Worm (Caenorhabditis elegans) whole organism, L1 larva: Measurements from ENCODE around the gene F26F2.4.
"Not testable (repeated sequence)": the region's sequence is repeated elsewhere in the genome, so short reads cannot be mapped to it uniquely, and the experiment has no call there.

Experiments used
- C04F5.9 ChIP-seq: sonication (generic microtip); optimal IDR thresholded peaks from 2 replicates; lab custom pipeline; 2016; ENCODE audit warnings: missing genetic modification characterization, missing compliant biosample characterization
- C34B4.2 ChIP-seq: sonication (generic microtip); optimal IDR thresholded peaks from 2 replicates; lab custom pipeline; 2017; ENCODE audit warnings: mild to moderate bottlenecking, missing genetic modification characterization, missing compliant biosample characterization
- aly-2 ChIP-seq: fragments of 150-350 bp; optimal IDR thresholded peaks from 2 replicates; lab custom pipeline; 2014; ENCODE audit warnings: missing biosample characterization, missing genetic modification characterization
- ama-1 ChIP-seq: fragments of 150-350 bp; optimal IDR thresholded peaks from 2 replicates; lab custom pipeline; 2014
- blmp-1 ChIP-seq: fragments of 150-350 bp; optimal IDR thresholded peaks from 2 replicates; lab custom pipeline; 2014; ENCODE audit warnings: missing biosample characterization, missing genetic modification characterization
- ceh-63 ChIP-seq: fragments of 200-800 bp; sonication (Bioruptor generic); optimal IDR thresholded peaks from 2 replicates; lab custom pipeline; 2018; ENCODE audit warnings: mild to moderate bottlenecking, missing genetic modification characterization, missing compliant biosample characterization
- ceh-8 ChIP-seq: fragments of 200-800 bp; sonication (Bioruptor generic); optimal IDR thresholded peaks from 2 replicates; lab custom pipeline; 2018; ENCODE audit warnings: mild to moderate bottlenecking, missing genetic modification characterization, moderate library complexity, missing compliant biosample characterization
- dpl-1 ChIP-seq, 3 experiments: fragments of 150-350 bp in 2 of 3; sonication (generic microtip) in 1 of 3; optimal IDR thresholded peaks; 2 replicates each; lab custom pipeline; 2014 to 2017; ENCODE audit warnings: missing biosample characterization in 3 of 3, missing genetic modification characterization in 3 of 3, missing genetic modification reagents in 3 of 3
- efl-3 ChIP-seq: fragments of 200-800 bp; sonication (Bioruptor generic); optimal IDR thresholded peaks from 2 replicates; lab custom pipeline; 2018; ENCODE audit warnings: mild to moderate bottlenecking, missing genetic modification characterization, missing compliant biosample characterization
- elt-2 ChIP-seq: sonication (generic microtip); optimal IDR thresholded peaks from 2 replicates; lab custom pipeline; 2016; ENCODE audit warnings: missing genetic modification characterization, mild to moderate bottlenecking, inconsistent platforms, missing compliant biosample characterization, missing genetic modification reagents
- elt-3 ChIP-seq, 6 experiments: fragments of 150-350 bp in 1 of 6; sonication (generic microtip); optimal IDR thresholded peaks; 2 replicates each; lab custom pipeline; 2017 to 2018; ENCODE audit warnings: missing biosample characterization in 6 of 6, missing genetic modification characterization in 6 of 6, inconsistent platforms in 1 of 6
- fkh-10 ChIP-seq: sonication (generic microtip); optimal IDR thresholded peaks from 2 replicates; lab custom pipeline; 2017; ENCODE audit warnings: missing biosample characterization, missing genetic modification reagents, missing genetic modification characterization
- fkh-4 ChIP-seq: sonication (generic microtip); optimal IDR thresholded peaks from 2 replicates; lab custom pipeline; 2016; ENCODE audit warnings: missing compliant biosample characterization, missing genetic modification characterization, borderline replicate concordance
- fkh-8 ChIP-seq: sonication (generic microtip); optimal IDR thresholded peaks from 2 replicates; lab custom pipeline; 2016; ENCODE audit warnings: mild to moderate bottlenecking, missing genetic modification characterization, missing compliant biosample characterization
- fos-1 ChIP-seq: fragments of 150-350 bp; optimal IDR thresholded peaks from 2 replicates; lab custom pipeline; 2014; ENCODE audit warnings: missing biosample characterization, missing genetic modification characterization
- grh-1 ChIP-seq: fragments of 200-800 bp; sonication (Bioruptor generic); IDR thresholded peaks from 2 replicates; pipeline ENCODE4 v1.3.6; 2022; ENCODE audit warnings: missing genetic modification reagents, missing genetic modification characterization, missing compliant biosample characterization
- hpl-2 ChIP-seq: fragments of 150-350 bp; optimal IDR thresholded peaks from 2 replicates; lab custom pipeline; 2014; ENCODE audit warnings: missing biosample characterization, missing genetic modification reagents, missing genetic modification characterization
- jun-1 ChIP-seq: fragments of 150-350 bp; optimal IDR thresholded peaks from 2 replicates; lab custom pipeline; 2014; ENCODE audit warnings: missing biosample characterization, missing genetic modification reagents, missing genetic modification characterization
- lin-13 ChIP-seq: fragments of 150-350 bp; optimal IDR thresholded peaks from 2 replicates; lab custom pipeline; 2014; ENCODE audit warnings: missing biosample characterization, missing genetic modification reagents, missing genetic modification characterization
- lin-14 ChIP-seq: fragments of 200-800 bp; sonication (Bioruptor generic); optimal IDR thresholded peaks from 2 replicates; lab custom pipeline; 2018; ENCODE audit warnings: mild to moderate bottlenecking, missing genetic modification characterization, moderate library complexity, missing compliant biosample characterization
- lsy-2 ChIP-seq, 2 experiments: fragments of 150-350 bp; optimal IDR thresholded peaks; 2 replicates each; lab custom pipeline; 2014; ENCODE audit warnings: missing biosample characterization in 2 of 2, missing genetic modification characterization in 2 of 2
- mef-2 ChIP-seq: fragments of 150-350 bp; optimal IDR thresholded peaks from 2 replicates; lab custom pipeline; 2014; ENCODE audit warnings: missing biosample characterization, missing genetic modification characterization
- mep-1 ChIP-seq: fragments of 150-350 bp; optimal IDR thresholded peaks from 2 replicates; lab custom pipeline; 2014; ENCODE audit warnings: missing biosample characterization, missing genetic modification characterization
- nhr-19 ChIP-seq: fragments of 200-800 bp; sonication (Bioruptor generic); conservative IDR thresholded peaks from 2 replicates; pipeline ENCODE4 v1.3.6; 2022; ENCODE audit warnings: missing genetic modification characterization, missing compliant biosample characterization
- nhr-20 ChIP-seq: sonication (generic microtip); optimal IDR thresholded peaks from 2 replicates; lab custom pipeline; 2016; ENCODE audit warnings: mild to moderate bottlenecking, missing genetic modification characterization, missing compliant biosample characterization
- nhr-237 ChIP-seq: fragments of 150-350 bp; optimal IDR thresholded peaks from 2 replicates; lab custom pipeline; 2014; ENCODE audit warnings: missing biosample characterization, missing genetic modification characterization
- nhr-71 ChIP-seq: sonication (generic microtip); optimal IDR thresholded peaks from 2 replicates; lab custom pipeline; 2016; ENCODE audit warnings: mild to moderate bottlenecking, missing genetic modification characterization, moderate library complexity, missing compliant biosample characterization
- nhr-77 ChIP-seq: fragments of 150-350 bp; optimal IDR thresholded peaks from 2 replicates; lab custom pipeline; 2014; ENCODE audit warnings: missing biosample characterization, missing genetic modification characterization
- nhr-84 ChIP-seq: sonication (generic microtip); optimal IDR thresholded peaks from 2 replicates; lab custom pipeline; 2017; ENCODE audit warnings: missing biosample characterization, missing genetic modification characterization
- nhr-90 ChIP-seq: sonication (generic microtip); optimal IDR thresholded peaks from 2 replicates; lab custom pipeline; 2016; ENCODE audit warnings: mild to moderate bottlenecking, missing genetic modification characterization, missing compliant biosample characterization; ENCODE audit not compliant: poor library complexity
- pax-3 ChIP-seq: fragments of 200-800 bp; sonication (Bioruptor generic); optimal IDR thresholded peaks from 2 replicates; lab custom pipeline; 2018; ENCODE audit warnings: mild to moderate bottlenecking, missing genetic modification characterization, moderate library complexity, missing compliant biosample characterization
- pqm-1 ChIP-seq: sonication (generic microtip); optimal IDR thresholded peaks from 3 replicates; lab custom pipeline; 2017; ENCODE audit warnings: missing biosample characterization, missing genetic modification characterization
- rnt-1 ChIP-seq: sonication (generic microtip); optimal IDR thresholded peaks from 2 replicates; lab custom pipeline; 2016; ENCODE audit warnings: mild to moderate bottlenecking, missing genetic modification characterization, moderate library complexity, missing compliant biosample characterization
- skn-1 ChIP-seq: fragments of 150-350 bp; optimal IDR thresholded peaks from 2 replicates; lab custom pipeline; 2014; ENCODE audit warnings: missing biosample characterization, missing genetic modification characterization
- snpc-4 ChIP-seq: fragments of 150-350 bp; optimal IDR thresholded peaks from 2 replicates; lab custom pipeline; 2014; ENCODE audit warnings: missing biosample characterization, missing genetic modification characterization
- sptf-1 ChIP-seq: fragments of 150-350 bp; optimal IDR thresholded peaks from 2 replicates; lab custom pipeline; 2014; ENCODE audit warnings: missing biosample characterization, missing genetic modification characterization
- sup-37 ChIP-seq: fragments of 200-800 bp; sonication (Bioruptor generic); optimal IDR thresholded peaks from 2 replicates; lab custom pipeline; 2018; ENCODE audit warnings: mild to moderate bottlenecking, missing genetic modification characterization, missing compliant biosample characterization
- swsn-7 ChIP-seq: sonication (generic microtip); optimal IDR thresholded peaks from 2 replicates; lab custom pipeline; 2016; ENCODE audit warnings: missing genetic modification characterization, missing compliant biosample characterization
- tbx-2 ChIP-seq: sonication (generic microtip); optimal IDR thresholded peaks from 2 replicates; lab custom pipeline; 2016; ENCODE audit warnings: missing genetic modification characterization, missing compliant biosample characterization
- tlp-1 ChIP-seq: fragments of 150-350 bp; optimal IDR thresholded peaks from 2 replicates; lab custom pipeline; 2014; ENCODE audit warnings: missing biosample characterization, missing genetic modification characterization
- unc-130 ChIP-seq: fragments of 150-350 bp; optimal IDR thresholded peaks from 2 replicates; lab custom pipeline; 2017; ENCODE audit warnings: missing biosample characterization, missing genetic modification characterization, inconsistent platforms
- unc-86 ChIP-seq: sonication (generic microtip); optimal IDR thresholded peaks from 2 replicates; lab custom pipeline; 2016; ENCODE audit warnings: missing genetic modification characterization, missing compliant biosample characterization
- xbp-1 ChIP-seq: sonication (generic microtip); optimal IDR thresholded peaks from 2 replicates; lab custom pipeline; 2016; ENCODE audit warnings: missing genetic modification characterization, missing compliant biosample characterization
- ztf-11 ChIP-seq, 2 experiments: sonication (generic microtip); optimal IDR thresholded peaks; 2 replicates each; lab custom pipeline; 2016 to 2017; ENCODE audit warnings: missing genetic modification characterization in 2 of 2, missing biosample characterization in 1 of 2, missing compliant biosample characterization in 1 of 2
- ztf-4 ChIP-seq: fragments of 150-350 bp; optimal IDR thresholded peaks from 2 replicates; lab custom pipeline; 2014; ENCODE audit warnings: missing biosample characterization, missing genetic modification characterization

The F26F2.4 gene

DNA sequence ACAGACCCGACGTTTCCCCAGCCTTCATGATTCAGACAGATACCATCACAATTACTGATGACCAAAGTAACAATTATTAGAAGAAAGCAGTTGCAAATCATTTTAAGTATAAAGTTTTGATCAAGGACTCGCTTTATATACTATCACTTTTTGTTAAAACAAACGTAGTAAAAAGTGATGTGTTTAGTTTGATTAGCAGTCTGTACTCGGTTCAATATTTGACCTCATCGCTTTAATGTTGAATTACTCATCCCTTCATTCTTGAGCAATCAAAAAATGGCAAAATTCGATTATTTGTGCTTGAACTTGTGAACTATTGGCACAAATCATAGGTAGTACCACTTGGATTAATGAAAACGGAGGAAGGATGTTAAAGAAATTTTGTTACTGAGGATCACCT is 10.8 kb upstream of the F26F2.4 start, which contains the start of gene abf-4:
Gene abf-4, minus strand, starts transcription at position 101 of the 400 bp plus-strand sequence.
- TF ChIP-seq mef-2 (tag; lab: Kevin White, UChicago) (no peak), grh-1 (GFP tag; lab: Robert Waterston, UW) (no peak), fos-1 (no peak), ceh-8 (GFP tag; lab: Kevin White, UChicago) (no peak), efl-3 (GFP tag; lab: Kevin White, UChicago) (no peak), jun-1 (tag; lab: Kevin White, UChicago) (no peak), mep-1 (tag; lab: Kevin White, UChicago) (no peak), aly-2 (tag; lab: Kevin White, UChicago) (no peak), elt-3 (tag; optimal IDR thresholded peaks at IDR 0.05; lab: Kevin White, UChicago) (no peak), rnt-1 (no peak), hpl-2 (GFP tag; lab: Kevin White, UChicago) (no peak), tlp-1 (no peak), nhr-19 (GFP tag; lab: Robert Waterston, UW) (no peak), pqm-1 (tag; lab: Kevin White, UChicago) (no peak), fkh-4 (tag; lab: Kevin White, UChicago) (no peak), nhr-237 (no peak), blmp-1 (tag; lab: Kevin White, UChicago) (no peak)

DNA sequence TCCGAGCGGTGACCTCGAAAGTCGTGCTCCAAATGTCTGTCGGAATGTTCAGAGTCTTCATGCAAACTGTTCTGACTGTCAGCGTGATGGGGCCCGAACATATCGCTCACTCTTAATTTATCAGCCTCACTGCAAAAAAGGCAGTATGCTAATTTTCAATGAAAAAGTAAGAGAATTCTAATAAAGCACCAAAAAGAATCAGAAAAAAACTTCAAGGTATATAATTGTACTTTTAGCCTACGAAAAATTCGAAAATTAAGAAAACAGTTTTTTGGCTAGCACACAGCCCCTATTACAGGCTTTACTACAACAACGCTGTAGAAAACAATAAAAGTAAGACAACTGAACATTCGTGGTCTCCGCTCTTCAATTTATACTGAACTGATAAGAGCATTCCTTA is 7.3 kb upstream of the F26F2.4 start, which contains the start of gene F26F2.1:
Gene F26F2.1, minus strand, starts transcription at position 101 of the 400 bp plus-strand sequence.
- TF ChIP-seq ztf-4 (no peak), nhr-84 (no peak), unc-130 (tag; lab: Kevin White, UChicago) (no peak), lin-14 (GFP tag; lab: Kevin White, UChicago) (no peak), grh-1 (GFP tag; lab: Robert Waterston, UW) (no peak), pax-3 (no peak), xbp-1 (tag; lab: Kevin White, UChicago) (no peak), sptf-1 (no peak), aly-2 (tag; lab: Kevin White, UChicago) (no peak), C34B4.2 (tag; lab: Kevin White, UChicago) (no peak), fkh-10 (no peak), nhr-77 (tag; lab: Kevin White, UChicago) (no peak), nhr-90 (tag; lab: Kevin White, UChicago) (no peak), tbx-2 (tag; lab: Kevin White, UChicago) (no peak)

DNA sequence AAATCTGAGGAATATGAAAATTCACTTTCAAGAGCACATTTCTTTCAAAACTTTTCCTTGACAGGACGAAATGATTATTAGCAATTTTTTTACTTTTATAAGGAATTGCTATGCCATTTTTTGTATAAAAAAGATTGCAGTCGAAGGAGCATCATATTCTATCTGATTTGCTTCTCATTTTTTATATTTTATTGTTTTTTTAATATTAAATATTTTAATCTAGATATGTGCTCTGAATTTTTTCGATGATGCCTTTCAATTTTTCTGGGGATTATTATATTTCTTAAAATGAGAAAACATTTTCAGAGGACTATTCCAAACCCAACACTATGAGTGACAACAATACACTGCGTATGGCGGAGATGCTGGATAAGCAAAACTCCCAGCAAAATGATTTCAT is 5.0 kb upstream of the F26F2.4 start, which contains the start of gene F26F2.13:
Gene F26F2.13, plus strand, starts transcription at position 301 of the 400 bp plus-strand sequence.
- not testable (repeated sequence) for TF ChIP-seq ztf-11 (tag; optimal IDR thresholded peaks at IDR 0.05; lab: Kevin White, UChicago); skn-1 (tag; lab: Kevin White, UChicago); elt-2 (tag; lab: Kevin White, UChicago)

DNA sequence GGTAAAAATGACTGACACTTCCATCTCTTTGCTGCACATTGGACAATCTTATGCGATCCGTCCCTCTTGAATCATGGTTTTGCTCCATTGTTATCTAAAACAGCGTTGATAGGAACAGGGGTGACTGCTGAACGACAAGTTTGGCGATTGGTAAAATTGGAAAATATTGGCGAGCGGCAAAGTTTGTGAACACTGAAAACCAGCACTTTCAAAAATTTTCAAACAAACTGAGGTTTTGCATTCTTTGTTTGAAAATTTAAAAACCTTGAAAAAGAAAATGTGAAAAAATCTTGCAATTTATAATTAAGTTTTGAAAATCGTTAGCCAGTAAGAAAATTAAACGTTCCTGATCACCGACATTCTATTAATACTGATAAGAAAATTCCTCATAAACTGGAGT is 2.6 kb upstream of the F26F2.4 start, which contains the start of gene F26F2.3:
Gene F26F2.3, minus strand, starts transcription at position 101 of the 400 bp plus-strand sequence.
- TF ChIP-seq sup-37 (GFP tag; lab: Kevin White, UChicago) (no peak), ceh-63 (no peak), nhr-71 (no peak), nhr-84 (no peak)
- TF ChIP-seq, all 84 proteins: peak for 0

DNA sequence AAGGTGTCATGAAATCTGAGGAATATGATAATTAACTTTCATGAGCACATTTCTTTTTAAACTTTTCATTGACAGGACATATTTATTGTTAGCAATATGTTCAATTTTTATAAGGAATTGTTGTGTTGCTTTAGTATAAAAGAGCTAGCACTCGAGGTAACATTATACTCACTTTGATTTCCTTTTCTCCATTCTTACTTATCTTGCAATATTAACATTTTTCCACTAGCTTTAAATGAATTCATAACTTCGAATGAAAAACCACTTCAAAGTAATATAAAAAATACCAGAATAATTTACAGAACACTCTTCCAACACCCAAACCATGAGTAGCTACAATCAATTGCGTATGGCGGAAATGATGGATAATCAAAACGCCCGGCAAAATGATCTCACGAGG is 4.3 kb downstream of the F26F2.4 start, which contains the start of gene F26F2.5:
Gene F26F2.5, plus strand, starts transcription at position 301 of the 400 bp plus-strand sequence.
- TF ChIP-seq fkh-10: no peak
- TF ChIP-seq unc-130 (tag; lab: Kevin White, UChicago): no peak
- TF ChIP-seq lin-13 (GFP tag; lab: Kevin White, UChicago): no peak
- TF ChIP-seq xbp-1 (tag; lab: Kevin White, UChicago): no peak
- TF ChIP-seq aly-2 (tag; lab: Kevin White, UChicago): no peak
- no peak for TF ChIP-seq swsn-7
- no peak for TF ChIP-seq unc-86 (tag; lab: Kevin White, UChicago)
- TF ChIP-seq dpl-1 (GFP tag; optimal IDR thresholded peaks at IDR 0.05; lab: Kevin White, UChicago): no peak
- TF ChIP-seq blmp-1 (tag; lab: Kevin White, UChicago): no peak
- no peak for TF ChIP-seq lsy-2 (tag; optimal IDR thresholded peaks at IDR 0.05; lab: Kevin White, UChicago)
- TF ChIP-seq grh-1 (GFP tag; lab: Robert Waterston, UW): no peak
- no peak for TF ChIP-seq snpc-4 (tag; lab: Kevin White, UChicago)
- TF ChIP-seq lin-14 (GFP tag; lab: Kevin White, UChicago): no peak
- TF ChIP-seq nhr-20 (tag; lab: Kevin White, UChicago): no peak
- no peak for TF ChIP-seq C04F5.9
- no peak for TF ChIP-seq nhr-90 (tag; lab: Kevin White, UChicago)
- TF ChIP-seq ama-1 (lab: Kevin White, UChicago): no peak
- no peak for TF ChIP-seq fkh-8 (tag; lab: Kevin White, UChicago)
- TF ChIP-seq tlp-1: no peak
- no peak for TF ChIP-seq pqm-1 (tag; lab: Kevin White, UChicago)
